Fruit fly (Drosophila melanogaster): ENCODE results near the gene CG42521.
A peak's percentile ranks its signal among the peaks of the same experiment; 100 is the strongest.

Gene CG42521

dm6 chr3L:10630885-10631359 lies 7.5 kb upstream of the CG42521 start, which contains the start of the genes CG42535, CG34001 and hay (continued):
- TF ChIP-seq chif (GFP tag; optimal IDR thresholded peaks at IDR 0.05) (no peak), mam (GFP tag; optimal IDR thresholded peaks at IDR 0.05) (peak; percentile 22), vvl (GFP tag; IDR thresholded peaks at IDR 0.05) (no peak), CG15011 (GFP tag; optimal IDR thresholded peaks at IDR 0.05) (no peak), GATAe (GFP tag; conservative IDR thresholded peaks at IDR 0.05) (no peak), Hmx (GFP tag; optimal IDR thresholded peaks at IDR 0.05) (no peak), H15 (GFP tag; IDR thresholded peaks at IDR 0.05) (no peak), CG13287 (GFP tag; IDR thresholded peaks at IDR 0.05; ENCODE audit: partially characterized antibody) (peak; percentile 50; the same call in 1 of the 2 replicates), CG18619 (GFP tag; optimal IDR thresholded peaks at IDR 0.05) (no peak), grau (tag; optimal IDR thresholded peaks at IDR 0.05) (no peak), CG32772 (GFP tag; IDR thresholded peaks at IDR 0.05) (no peak), Taf1 (GFP tag; IDR thresholded peaks at IDR 0.05) (no peak), CG6654 (GFP tag; optimal IDR thresholded peaks at IDR 0.05) (peak; percentile 98), Atf6 (GFP tag; IDR thresholded peaks at IDR 0.05) (no peak), CG14441 (GFP tag; IDR thresholded peaks at IDR 0.05) (no peak), CG3995 (GFP tag; optimal IDR thresholded peaks at IDR 0.05) (no peak), gfzf (GFP tag; optimal IDR thresholded peaks at IDR 0.05) (no peak), emc (GFP tag; optimal IDR thresholded peaks at IDR 0.05) (no peak), CG17385 (GFP tag; optimal IDR thresholded peaks at IDR 0.05) (no peak), ci (GFP tag; IDR thresholded peaks at IDR 0.05) (no peak), CG13624 (GFP tag; optimal IDR thresholded peaks at IDR 0.05) (peak; percentile 24), CG7786 (GFP tag; optimal IDR thresholded peaks at IDR 0.05) (no peak), abd-A (tag; optimal IDR thresholded peaks at IDR 0.05) (no peak), CG11398 (GFP tag; optimal IDR thresholded peaks at IDR 0.05) (no peak), Mad (GFP tag; optimal IDR thresholded peaks at IDR 0.05) (no peak), CG18599 (GFP tag; optimal IDR thresholded peaks at IDR 0.05) (no peak), Scr (GFP tag; IDR thresholded peaks at IDR 0.05; ENCODE audit: partially characterized antibody) (0 out of 2 replicates have a peak, but pooled peaks have one; percentile 43), Nf-YB (GFP tag; optimal IDR thresholded peaks at IDR 0.05) (no peak), Dfd (GFP tag; optimal IDR thresholded peaks at IDR 0.05) (no peak), bsh (GFP tag; optimal IDR thresholded peaks at IDR 0.05) (no peak), B-H2 (GFP tag; optimal IDR thresholded peaks at IDR 0.05) (peak; percentile 7), CG12104 (GFP tag; optimal IDR thresholded peaks at IDR 0.05) (no peak), CTCF (GFP tag; optimal IDR thresholded peaks at IDR 0.05) (no peak), org-1 (GFP tag; optimal IDR thresholded peaks at IDR 0.05) (no peak), Adf1 (GFP tag; IDR thresholded peaks at IDR 0.05) (no peak), bigmax (GFP tag; optimal IDR thresholded peaks at IDR 0.05) (no peak), Gsc (GFP tag; IDR thresholded peaks at IDR 0.05) (no peak), CG10321 (GFP tag; IDR thresholded peaks at IDR 0.05) (no peak), fd96Cb (tag; optimal IDR thresholded peaks at IDR 0.05) (no peak), CG10979 (tag; optimal IDR thresholded peaks at IDR 0.05) (no peak), cg (GFP tag; optimal IDR thresholded peaks at IDR 0.05) (no peak), crp (GFP tag; optimal IDR thresholded peaks at IDR 0.05) (peak; percentile 29 to 94), pros (GFP tag; optimal IDR thresholded peaks at IDR 0.05) (no peak), bab2 (GFP tag; optimal IDR thresholded peaks at IDR 0.05) (peak; percentile 4), Bgb (GFP tag; IDR thresholded peaks at IDR 0.05; ENCODE audit: partially characterized antibody) (no peak), Fer2 (tag; optimal IDR thresholded peaks at IDR 0.05) (no peak), unpg (GFP tag; optimal IDR thresholded peaks at IDR 0.05) (no peak), knrl (GFP tag; IDR thresholded peaks at IDR 0.05; ENCODE audit: partially characterized antibody) (peak; percentile 53), HmgZ (tag; optimal IDR thresholded peaks at IDR 0.05) (peak; percentile 51), Sry-δ (GFP tag; optimal IDR thresholded peaks at IDR 0.05) (peak; percentile 56), trh (GFP tag; optimal IDR thresholded peaks at IDR 0.05) (no peak)
